Worm (Caenorhabditis elegans) whole organism, L4 larva: ENCODE data around the gene F10A3.17.
A peak's percentile ranks its signal among the peaks of the same experiment; 100 is the strongest.

Source experiments
- Y75B8A.6 ChIP-seq: fragments of 200-800 bp; sonication (Bioruptor generic); IDR thresholded peaks from 2 replicates; pipeline ENCODE4 v1.3.6; 2022; ENCODE audit warnings: missing genetic modification reagents, missing genetic modification characterization, missing compliant biosample characterization
- dmd-8 ChIP-seq: fragments of 200-800 bp; sonication (Bioruptor generic); IDR thresholded peaks from 2 replicates; pipeline ENCODE4 v1.3.6; 2022; ENCODE audit warnings: missing genetic modification characterization, missing compliant biosample characterization
- egl-43 ChIP-seq: fragments of 200-800 bp; sonication (Bioruptor generic); IDR thresholded peaks from 2 replicates; pipeline ENCODE4 v1.3.6; 2022; ENCODE audit warnings: missing genetic modification reagents, missing genetic modification characterization, missing compliant biosample characterization
- fkh-10 ChIP-seq: fragments of 150-350 bp; optimal IDR thresholded peaks from 2 replicates; lab custom pipeline; 2014; ENCODE audit warnings: missing biosample characterization, missing genetic modification reagents, missing genetic modification characterization
- gei-8 ChIP-seq: fragments of 200-800 bp; sonication (Bioruptor generic); optimal IDR thresholded peaks from 2 replicates; lab custom pipeline; 2018; ENCODE audit warnings: mild to moderate bottlenecking, missing genetic modification characterization, missing compliant biosample characterization
- lin-13 ChIP-seq: fragments of 150-350 bp; optimal IDR thresholded peaks from 2 replicates; lab custom pipeline; 2014; ENCODE audit warnings: missing biosample characterization, missing genetic modification reagents, missing genetic modification characterization
- nhr-25 ChIP-seq: sonication (generic microtip); optimal IDR thresholded peaks from 2 replicates; lab custom pipeline; 2017; ENCODE audit warnings: missing genetic modification characterization, mild to moderate bottlenecking, missing compliant biosample characterization, antibody characterized with exemption, moderate library complexity, borderline replicate concordance; ENCODE audit not compliant: insufficient read depth
- nhr-77 ChIP-seq: fragments of 150-350 bp; optimal IDR thresholded peaks from 2 replicates; lab custom pipeline; 2014; ENCODE audit warnings: missing biosample characterization, missing genetic modification characterization
- pha-4 ChIP-seq, 2 experiments: fragments of 150-350 bp in 1 of 2; fragments of 200-800 bp in 1 of 2; sonication (Bioruptor generic) in 1 of 2; IDR thresholded peaks in 1 of 2; optimal IDR thresholded peaks in 1 of 2; 2 replicates each; pipeline versions ENCODE4 v1.3.6 to Lab custom; 2014 to 2022; ENCODE audit warnings: missing genetic modification characterization in 2 of 2, missing genetic modification reagents in 2 of 2, missing biosample characterization in 1 of 2, missing compliant biosample characterization in 1 of 2
- skn-1 ChIP-seq: fragments of 150-350 bp; optimal IDR thresholded peaks from 2 replicates; lab custom pipeline; 2014; ENCODE audit warnings: missing biosample characterization, missing genetic modification characterization
- spr-3 ChIP-seq: fragments of 200-800 bp; sonication (Bioruptor generic); optimal IDR thresholded peaks from 2 replicates; lab custom pipeline; 2018; ENCODE audit warnings: mild to moderate bottlenecking, missing genetic modification characterization, missing compliant biosample characterization
- unc-62 ChIP-seq, 3 experiments: fragments of 150-350 bp in 1 of 3; sonication (generic microtip); optimal IDR thresholded peaks in 2 of 3; peaks in 1 of 3; 1 replicate in 1 of 3; 2 replicates in 2 of 3; lab custom pipeline; 2014 to 2017; ENCODE audit warnings: missing biosample characterization in 3 of 3, missing genetic modification characterization in 3 of 3, missing genetic modification reagents in 3 of 3, missing genotype in 1 of 3
- zfp-3 ChIP-seq: fragments of 200-800 bp; sonication (Bioruptor generic); conservative IDR thresholded peaks from 2 replicates; pipeline ENCODE4 v1.3.6; 2022; ENCODE audit warnings: missing genetic modification reagents, missing genetic modification characterization, missing compliant biosample characterization
- ztf-11 ChIP-seq: fragments of 150-350 bp; optimal IDR thresholded peaks from 2 replicates; lab custom pipeline; 2014; ENCODE audit warnings: missing biosample characterization, missing genetic modification characterization

DNA sequence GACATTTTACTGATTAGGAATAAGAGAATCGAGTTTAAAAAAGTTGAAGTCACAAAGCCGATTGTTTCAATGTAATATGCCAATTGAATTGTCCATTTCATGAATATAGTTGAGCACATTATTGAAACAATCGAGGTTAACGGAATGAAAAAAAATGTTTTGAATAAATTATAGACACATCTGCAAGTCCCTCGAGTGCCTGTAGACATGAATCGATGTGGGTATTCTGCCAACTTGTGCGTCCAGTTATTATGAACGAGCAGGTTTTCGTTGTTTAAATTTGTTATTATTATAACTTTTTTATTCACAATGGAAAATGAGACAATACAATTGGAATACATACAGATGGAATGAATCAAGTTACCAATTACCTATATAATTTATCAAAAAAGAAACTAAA, 1.1 kb downstream of the F10A3.17 start, which contains the start of gene str-99:
- TF ChIP-seq gei-8 (GFP tag; lab: Kevin White, UChicago) (no peak), dmd-8 (GFP tag; lab: Robert Waterston, UW) (no peak), pha-4 (GFP tag; IDR thresholded peaks at IDR 0.05; lab: Robert Waterston, UW) (no peak), pha-4 (tag; optimal IDR thresholded peaks at IDR 0.05; lab: Kevin White, UChicago) (no peak), lin-13 (GFP tag; lab: Kevin White, UChicago) (no peak), nhr-25 (tag; lab: Kevin White, UChicago) (no peak), Y75B8A.6 (GFP tag; lab: Robert Waterston, UW) (no peak), spr-3 (GFP tag; lab: Kevin White, UChicago) (no peak), skn-1 (tag; lab: Kevin White, UChicago) (no peak), ztf-11 (tag; lab: Kevin White, UChicago) (no peak), nhr-77 (tag; lab: Kevin White, UChicago) (no peak), egl-43 (no peak), fkh-10 (GFP tag; lab: Kevin White, UChicago) (no peak), unc-62 (GFP tag; optimal IDR thresholded peaks at IDR 0.05 in 1 of 2; lab: Kevin White, UChicago) (peak in 1 of 2 experiments; percentile 39), unc-62 (tag; optimal IDR thresholded peaks at IDR 0.05; lab: Kevin White, UChicago) (no peak), zfp-3 (GFP tag; lab: Robert Waterston, UW) (no peak)
